Fruit fly (Drosophila melanogaster) whole organism, embryonic: Measurements from ENCODE around the gene Rad9.
A peak's percentile ranks its signal among the peaks of the same experiment; 100 is the strongest.

ENCODE experiments used
- Adf1 ChIP-seq: fragments of 200-800 bp; sonication (Bioruptor generic); IDR thresholded peaks from 2 replicates; pipeline ENCODE4 v1.3.6; 2022; ENCODE audit warnings: missing biosample characterization, missing genetic modification characterization
- Atf6 ChIP-seq: fragments of 200-800 bp; sonication (Bioruptor generic); IDR thresholded peaks from 2 replicates; pipeline ENCODE4 v1.3.6; 2022; ENCODE audit warnings: missing biosample characterization, missing genetic modification characterization
- CG10431 ChIP-seq: fragments of 200-800 bp; sonication (Bioruptor generic); optimal IDR thresholded peaks from 3 replicates; lab custom pipeline; 2018; ENCODE audit warnings: missing biosample characterization, mild to moderate bottlenecking, missing genetic modification characterization
- CG13894 ChIP-seq: fragments of 200-800 bp; sonication (Bioruptor generic); optimal IDR thresholded peaks from 3 replicates; lab custom pipeline; 2018; ENCODE audit warnings: missing biosample characterization, mild to moderate bottlenecking, missing genetic modification characterization, moderate library complexity
- CG15269 ChIP-seq: fragments of 200-800 bp; sonication (Bioruptor generic); optimal IDR thresholded peaks from 2 replicates; lab custom pipeline; 2018; ENCODE audit warnings: missing biosample characterization, mild to moderate bottlenecking, missing genetic modification characterization, moderate library complexity
- CG15696 ChIP-seq: fragments of 200-800 bp; sonication (Bioruptor generic); optimal IDR thresholded peaks from 2 replicates; lab custom pipeline; 2019; ENCODE audit warnings: missing biosample characterization, mild to moderate bottlenecking, missing genetic modification characterization, moderate library complexity
- CG1792 ChIP-seq: fragments of 200-800 bp; sonication (Bioruptor generic); optimal IDR thresholded peaks from 2 replicates; lab custom pipeline; 2016; ENCODE audit warnings: missing biosample characterization, missing genetic modification characterization
- CG18011 ChIP-seq: fragments of 200-800 bp; sonication (Bioruptor generic); optimal IDR thresholded peaks from 2 replicates; lab custom pipeline; 2017; ENCODE audit warnings: missing biosample characterization, missing genetic modification characterization, mild to moderate bottlenecking, moderate library complexity, missing genotype
- CG31365 ChIP-seq: fragments of 200-800 bp; sonication (Bioruptor generic); optimal IDR thresholded peaks from 2 replicates; lab custom pipeline; 2018; ENCODE audit warnings: missing biosample characterization, mild to moderate bottlenecking, missing genetic modification characterization
- CG32767 ChIP-seq: fragments of 200-800 bp; sonication (Bioruptor generic); IDR thresholded peaks from 2 replicates; pipeline ENCODE4 v1.3.6; 2022; ENCODE audit warnings: missing biosample characterization, missing genetic modification characterization
- CG33557 ChIP-seq: fragments of 200-800 bp; sonication (Bioruptor generic); optimal IDR thresholded peaks from 2 replicates; lab custom pipeline; 2019; ENCODE audit warnings: missing biosample characterization, mild to moderate bottlenecking, missing genetic modification characterization, moderate library complexity
- CG4820 ChIP-seq: fragments of 200-800 bp; sonication (Bioruptor generic); optimal IDR thresholded peaks from 3 replicates; lab custom pipeline; 2016; ENCODE audit warnings: missing biosample characterization, missing genetic modification characterization
- CG5180 ChIP-seq: fragments of 200-800 bp; sonication (Bioruptor generic); optimal IDR thresholded peaks from 3 replicates; lab custom pipeline; 2017; ENCODE audit warnings: missing biosample characterization, missing genetic modification characterization, mild to moderate bottlenecking, moderate library complexity, missing genetic modification reagents
- CG7271 ChIP-seq: fragments of 200-800 bp; sonication (Bioruptor generic); optimal IDR thresholded peaks from 2 replicates; lab custom pipeline; 2018; ENCODE audit warnings: missing biosample characterization, mild to moderate bottlenecking, missing genetic modification characterization, moderate library complexity
- CG7357 ChIP-seq: fragments of 200-800 bp; sonication (Bioruptor generic); IDR thresholded peaks from 3 replicates; pipeline ENCODE4 v1.3.6; 2022; ENCODE audit warnings: missing biosample characterization, missing genetic modification characterization
- CG7556 ChIP-seq: fragments of 200-800 bp; sonication (Bioruptor generic); optimal IDR thresholded peaks from 2 replicates; lab custom pipeline; 2017; ENCODE audit warnings: missing biosample characterization, mild to moderate bottlenecking, missing genetic modification characterization
- CG7786 ChIP-seq: fragments of 200-800 bp; sonication (Bioruptor generic); optimal IDR thresholded peaks from 2 replicates; lab custom pipeline; 2016; ENCODE audit warnings: missing biosample characterization, missing genetic modification characterization
- CG8359 ChIP-seq: fragments of 200-800 bp; sonication (Bioruptor generic); optimal IDR thresholded peaks from 2 replicates; lab custom pipeline; 2017; ENCODE audit warnings: missing biosample characterization, mild to moderate bottlenecking, missing genetic modification characterization, borderline replicate concordance
- CG9817 ChIP-seq: fragments of 200-800 bp; sonication (Bioruptor generic); optimal IDR thresholded peaks from 2 replicates; lab custom pipeline; 2018; ENCODE audit warnings: missing biosample characterization, mild to moderate bottlenecking, missing genetic modification characterization, moderate library complexity
- CkIIα-i1 ChIP-seq: fragments of 200-800 bp; sonication (Bioruptor generic); IDR thresholded peaks from 2 replicates; pipeline ENCODE4 v1.3.6; 2022; ENCODE audit warnings: missing biosample characterization, missing genetic modification characterization
- CoRest ChIP-seq: fragments of 200-800 bp; sonication (Bioruptor generic); optimal IDR thresholded peaks from 3 replicates; lab custom pipeline; 2018; ENCODE audit warnings: missing biosample characterization, mild to moderate bottlenecking, missing genetic modification characterization, moderate library complexity
- Fer2 ChIP-seq: fragments of 200-800 bp; sonication (Bioruptor generic); optimal IDR thresholded peaks from 2 replicates; lab custom pipeline; 2018; ENCODE audit warnings: missing biosample characterization, mild to moderate bottlenecking, missing genetic modification characterization, moderate library complexity
- GATAe ChIP-seq: fragments of 200-800 bp; sonication (Bioruptor generic); conservative IDR thresholded peaks from 2 replicates; pipeline ENCODE4 v1.3.6; 2022; ENCODE audit warnings: missing biosample characterization, missing genetic modification characterization
- HLHmδ ChIP-seq: fragments of 200-800 bp; sonication (Bioruptor generic); optimal IDR thresholded peaks from 2 replicates; lab custom pipeline; 2018; ENCODE audit warnings: missing biosample characterization, mild to moderate bottlenecking, missing genetic modification characterization, moderate library complexity
- Hr39 ChIP-seq: fragments of >200 bp; optimal IDR thresholded peaks from 2 replicates; lab custom pipeline; 2017
- Mes4 ChIP-seq: fragments of 200-800 bp; sonication (Bioruptor generic); optimal IDR thresholded peaks from 2 replicates; lab custom pipeline; 2016; ENCODE audit warnings: missing biosample characterization, missing genetic modification characterization
- Poxn ChIP-seq: fragments of 200-800 bp; sonication (Bioruptor generic); IDR thresholded peaks from 2 replicates; pipeline ENCODE4 v1.3.6; 2022; ENCODE audit warnings: missing biosample characterization, missing genetic modification characterization
- Side ChIP-seq: fragments of 200-800 bp; sonication (Bioruptor generic); optimal IDR thresholded peaks from 2 replicates; lab custom pipeline; 2016; ENCODE audit warnings: missing biosample characterization, missing genetic modification characterization
- Spps ChIP-seq: fragments of 200-800 bp; sonication (Bioruptor generic); optimal IDR thresholded peaks from 2 replicates; lab custom pipeline; 2018; ENCODE audit warnings: missing biosample characterization, mild to moderate bottlenecking, missing genetic modification characterization
- Sry-β ChIP-seq: fragments of 200-800 bp; sonication (Bioruptor generic); optimal IDR thresholded peaks from 2 replicates; lab custom pipeline; 2018; ENCODE audit warnings: missing biosample characterization, mild to moderate bottlenecking, missing genetic modification characterization, moderate library complexity
- bsh ChIP-seq, 2 experiments: fragments of 200-800 bp; sonication (Bioruptor generic); optimal IDR thresholded peaks; 2 replicates each; lab custom pipeline; 2017 to 2018; ENCODE audit warnings: mild to moderate bottlenecking in 2 of 2, missing biosample characterization in 2 of 2, missing genetic modification characterization in 2 of 2, moderate library complexity in 1 of 2
- chm ChIP-seq: fragments of 200-800 bp; sonication (Bioruptor generic); IDR thresholded peaks from 2 replicates; pipeline ENCODE4 v1.3.6; 2022; ENCODE audit warnings: missing biosample characterization, missing genetic modification characterization
- danr ChIP-seq: fragments of 200-800 bp; sonication (Bioruptor generic); IDR thresholded peaks from 2 replicates; pipeline ENCODE4 v1.3.6; 2022; ENCODE audit warnings: missing biosample characterization, missing genetic modification characterization
- dmrt99B ChIP-seq: fragments of 200-800 bp; sonication (Bioruptor generic); optimal IDR thresholded peaks from 2 replicates; lab custom pipeline; 2018; ENCODE audit warnings: missing biosample characterization, mild to moderate bottlenecking, missing genetic modification characterization, moderate library complexity
- eyg ChIP-seq: fragments of 200-800 bp; sonication (Bioruptor generic); optimal IDR thresholded peaks from 3 replicates; lab custom pipeline; 2016; ENCODE audit warnings: missing biosample characterization, missing genetic modification characterization
- fd96Cb ChIP-seq: fragments of 200-800 bp; sonication (Bioruptor generic); optimal IDR thresholded peaks from 2 replicates; lab custom pipeline; 2018; ENCODE audit warnings: missing biosample characterization, mild to moderate bottlenecking, missing genetic modification characterization, moderate library complexity
- gro ChIP-seq: fragments of 200-800 bp; sonication (Bioruptor generic); optimal IDR thresholded peaks from 2 replicates; lab custom pipeline; 2016; ENCODE audit warnings: missing biosample characterization, missing genetic modification characterization
- nau ChIP-seq: fragments of 200-800 bp; sonication (Bioruptor generic); optimal IDR thresholded peaks from 3 replicates; lab custom pipeline; 2017; ENCODE audit warnings: missing biosample characterization, mild to moderate bottlenecking, missing genetic modification characterization, missing genetic modification reagents
- scrt ChIP-seq: fragments of 200-800 bp; sonication (Bioruptor generic); optimal IDR thresholded peaks from 2 replicates; lab custom pipeline; 2018; ENCODE audit warnings: missing biosample characterization, mild to moderate bottlenecking, missing genetic modification characterization, moderate library complexity
- seq ChIP-seq: fragments of 200-800 bp; sonication (Bioruptor generic); IDR thresholded peaks from 2 replicates; pipeline ENCODE4 v1.3.6; 2022; ENCODE audit warnings: missing biosample characterization, missing genetic modification characterization
- sob ChIP-seq: fragments of 200-800 bp; sonication (Bioruptor generic); IDR thresholded peaks from 2 replicates; pipeline ENCODE4 v1.3.6; 2022; ENCODE audit warnings: missing biosample characterization, missing genetic modification characterization
- vnd ChIP-seq: fragments of 200-800 bp; sonication (Bioruptor generic); IDR thresholded peaks from 3 replicates; pipeline ENCODE4 v1.3.6; 2022; ENCODE audit warnings: missing biosample characterization, missing genetic modification characterization; ENCODE audit not compliant: partially characterized antibody
- zf30C ChIP-seq: fragments of 200-800 bp; sonication (Bioruptor generic); optimal IDR thresholded peaks from 3 replicates; lab custom pipeline; 2018; ENCODE audit warnings: missing biosample characterization, mild to moderate bottlenecking, missing genetic modification characterization

Gene Rad9

DNA sequence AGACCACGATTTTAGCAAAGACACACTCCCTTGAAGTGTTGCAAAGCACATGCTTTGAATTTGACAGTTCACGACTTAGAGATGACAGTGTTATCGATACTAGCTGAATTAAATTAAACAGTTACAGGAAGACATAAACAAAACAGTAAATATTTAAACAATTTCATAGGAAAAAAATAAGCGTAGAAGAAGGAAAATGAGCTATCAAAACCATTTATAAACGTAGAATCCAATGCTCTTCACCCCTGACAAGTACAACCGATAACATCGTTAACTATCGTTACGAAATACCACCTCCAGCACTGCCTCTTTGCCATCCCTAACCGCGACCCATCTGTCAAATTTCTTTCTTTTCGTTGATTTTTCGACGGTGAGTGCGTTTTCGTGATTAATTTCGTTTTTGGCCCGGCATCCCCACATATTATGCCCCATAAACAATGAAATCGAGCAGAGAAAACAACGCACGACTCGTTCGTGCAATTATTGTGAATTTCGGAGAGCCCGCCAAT, 26.5 kb upstream of the Rad9 start, which contains the start of gene RpL26 (continued):
- TF ChIP-seq CG15696 (peak; percentile 72), CG33557 (peak; percentile 79), seq (GFP tag; lab: Robert Waterston, UW) (no peak), Fer2 (peak; percentile 53), chm (GFP tag; lab: Robert Waterston, UW) (no peak), CG18011 (GFP tag; lab: Kevin White, UChicago) (peak; percentile 48), CG7556 (GFP tag; lab: Kevin White, UChicago) (peak; percentile 52), Spps (no peak), CkIIα-i1 (GFP tag; lab: Robert Waterston, UW) (no peak), bsh (GFP tag; optimal IDR thresholded peaks at IDR 0.05; lab: Kevin White, UChicago) (peak; percentile 29 to 48), CG31365 (tag; lab: Kevin White, UChicago) (peak; percentile 29), CG10431 (GFP tag; lab: Kevin White, UChicago) (peak; percentile 46), eyg (GFP tag; lab: Kevin White, UChicago) (peak; percentile 20), vnd (GFP tag; lab: Robert Waterston, UW) (peak; percentile 98), dmrt99B (no peak), Mes4 (GFP tag; lab: Kevin White, UChicago) (peak; percentile 96), CG9817 (peak; percentile 85), Atf6 (GFP tag; lab: Robert Waterston, UW) (peak; percentile 71), Adf1 (GFP tag; lab: Robert Waterston, UW) (peak; percentile 43), CG1792 (GFP tag; lab: Kevin White, UChicago) (peak; percentile 53), zf30C (GFP tag; lab: Kevin White, UChicago) (no peak), CG7271 (peak; percentile 15), danr (GFP tag; lab: Robert Waterston, UW) (no peak), HLHmδ (GFP tag; lab: Kevin White, UChicago) (no peak), CG13894 (peak; percentile 67), CG15269 (tag; lab: Kevin White, UChicago) (no peak), Hr39 (no peak), Sry-β (no peak), nau (GFP tag; lab: Kevin White, UChicago) (peak; percentile 42), Poxn (GFP tag; lab: Robert Waterston, UW) (no peak), scrt (no peak), sob (peak; percentile 81), CG7357 (GFP tag; lab: Robert Waterston, UW) (peak; percentile 76), GATAe (peak; percentile 67), CG4820 (GFP tag; lab: Kevin White, UChicago) (peak; percentile 37), CG32767 (GFP tag; lab: Robert Waterston, UW) (peak; percentile 22; the same call in 1 of the 2 replicates), gro (peak; percentile 77), fd96Cb (tag; lab: Kevin White, UChicago) (peak; percentile 42), Side (GFP tag; lab: Kevin White, UChicago) (peak; percentile 71), CG5180 (GFP tag; lab: Kevin White, UChicago) (no peak), CoRest (tag; lab: Kevin White, UChicago) (peak; percentile 90), CG8359 (peak; percentile 24), CG7786 (peak; percentile 83)
